Worm (Caenorhabditis elegans): ENCODE results near the gene K04G7.1.
A peak's percentile ranks its signal among the peaks of the same experiment; 100 is the strongest.

Gene K04G7.1

ce11 chrIII:7207903-7208497 lies 45.5 kb downstream of the K04G7.1 start, which contains the start of gene rpl-6 (continued):
- TF ChIP-seq snpc-4 (tag; optimal IDR thresholded peaks at IDR 0.05) (peak; percentile 57), egl-13 (tag; optimal IDR thresholded peaks at IDR 0.05) (peak; percentile 69), hlh-17 (GFP tag; optimal IDR thresholded peaks at IDR 0.05; ENCODE audit: borderline replicate concordance) (no peak), Y116A8C.19 (tag; optimal IDR thresholded peaks at IDR 0.05; ENCODE audit: borderline replicate concordance) (no peak), elt-3 (tag; optimal IDR thresholded peaks at IDR 0.05) (peak in 5 of 6 experiments; percentile 14 to 98 (median 73)), F16B12.6 (tag; optimal IDR thresholded peaks at IDR 0.05) (peak; percentile 46), fkh-8 (tag; optimal IDR thresholded peaks at IDR 0.05) (peak; percentile 85), nhr-47 (tag; optimal IDR thresholded peaks at IDR 0.05) (peak; percentile 90), ces-1 (GFP tag; optimal IDR thresholded peaks at IDR 0.05) (no peak), mdl-1 (tag; optimal IDR thresholded peaks at IDR 0.05) (peak in 1 of 2 experiments; percentile 77), aly-2 (tag; optimal IDR thresholded peaks at IDR 0.05) (peak; percentile 22), lir-3 (tag; optimal IDR thresholded peaks at IDR 0.05; ENCODE audit: poor library complexity) (peak; percentile 76), pax-3 (tag; optimal IDR thresholded peaks at IDR 0.05) (peak; percentile 62), ceh-88 (GFP tag; IDR thresholded peaks at IDR 0.05) (peak; percentile 68), egl-27 (tag; optimal IDR thresholded peaks at IDR 0.05) (peak; percentile 63 to 87), lin-15B (tag; optimal IDR thresholded peaks at IDR 0.05) (peak; percentile 85), skn-1 (tag; optimal IDR thresholded peaks at IDR 0.05) (peak; percentile 83), unc-86 (tag; optimal IDR thresholded peaks at IDR 0.05) (peak; percentile 79), C04F5.9 (tag; optimal IDR thresholded peaks at IDR 0.05) (peak; percentile 77), nhr-20 (tag; optimal IDR thresholded peaks at IDR 0.05) (peak; percentile 85), ets-5 (GFP tag; IDR thresholded peaks at IDR 0.05) (no peak), rnt-1 (tag; optimal IDR thresholded peaks at IDR 0.05) (peak; percentile 91), swsn-7 (tag; optimal IDR thresholded peaks at IDR 0.05) (peak; percentile 85), hlh-4 (tag; optimal IDR thresholded peaks at IDR 0.05) (no peak), mef-2 (tag; optimal IDR thresholded peaks at IDR 0.05) (no peak), lsy-2 (tag; optimal IDR thresholded peaks at IDR 0.05) (peak; percentile 99), pqm-1 (tag; optimal IDR thresholded peaks at IDR 0.05) (no peak), fkh-4 (tag; optimal IDR thresholded peaks at IDR 0.05; ENCODE audit: borderline replicate concordance) (no peak), lin-39 (tag; optimal IDR thresholded peaks at IDR 0.05) (peak; percentile 73), ztf-4 (tag; optimal IDR thresholded peaks at IDR 0.05) (peak; percentile 82), nhr-77 (tag; optimal IDR thresholded peaks at IDR 0.05) (peak; percentile 83), tbx-2 (tag; optimal IDR thresholded peaks at IDR 0.05) (peak; percentile 86), lin-14 (GFP tag; optimal IDR thresholded peaks at IDR 0.05) (peak; percentile 90), unc-30 (tag; optimal IDR thresholded peaks at IDR 0.05) (no peak), C34B4.2 (tag; optimal IDR thresholded peaks at IDR 0.05) (no peak), ceh-63 (GFP tag; optimal IDR thresholded peaks at IDR 0.05) (no peak), dsc-1 (tag; optimal IDR thresholded peaks at IDR 0.05) (peak; percentile 81), mep-1 (tag; optimal IDR thresholded peaks at IDR 0.05) (peak; percentile 91), tlp-1 (tag; optimal IDR thresholded peaks at IDR 0.05) (no peak), aha-1 (tag; optimal IDR thresholded peaks at IDR 0.05) (no peak), ztf-11 (tag; optimal IDR thresholded peaks at IDR 0.05) (peak in 1 of 2 experiments; percentile 66), nhr-90 (tag; optimal IDR thresholded peaks at IDR 0.05; ENCODE audit: poor library complexity) (peak; percentile 87), hpl-2 (GFP tag; optimal IDR thresholded peaks at IDR 0.05) (peak; percentile 70), nhr-28 (tag; optimal IDR thresholded peaks at IDR 0.05) (no peak), sox-4 (tag; optimal IDR thresholded peaks at IDR 0.05) (peak; percentile 20), snu-23 (GFP tag; optimal IDR thresholded peaks at IDR 0.05) (peak; percentile 92)

Measured in whole organism, L1 larva.